Worm (Caenorhabditis elegans): Measurements from ENCODE around the gene F54B3.4.

DNA sequence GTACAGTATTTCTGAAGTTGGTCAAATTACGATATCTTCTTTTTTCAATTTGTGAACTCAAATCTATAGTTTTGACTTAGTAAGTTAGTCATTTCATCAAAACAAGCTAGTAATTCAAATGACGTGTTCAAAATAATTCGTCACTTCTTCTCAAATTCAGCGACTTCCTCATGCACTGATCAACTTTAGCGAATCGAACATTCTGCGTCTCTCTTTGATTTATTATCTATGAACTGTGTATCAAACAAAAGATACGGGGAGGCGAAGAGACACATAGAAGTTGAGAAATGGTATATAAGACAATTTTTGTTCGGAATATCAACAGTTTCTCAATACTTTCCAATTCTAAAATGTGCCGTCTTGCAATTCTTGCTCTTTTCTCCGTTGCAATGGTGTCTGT is 41.0 kb upstream of the F54B3.4 start, which contains the start of gene srlf-34:
- no peak for TF ChIP-seq tag-97 (GFP tag; IDR thresholded peaks at IDR 0.05)
- TF ChIP-seq nhr-42 (GFP tag; IDR thresholded peaks at IDR 0.05) = no peak
- no peak for TF ChIP-seq fkh-10 (GFP tag; optimal IDR thresholded peaks at IDR 0.05)
- no peak for TF ChIP-seq mes-2 (tag; optimal IDR thresholded peaks at IDR 0.05; ENCODE audit: poor library complexity, severe bottlenecking)
- no peak for TF ChIP-seq unc-130 (GFP tag; optimal IDR thresholded peaks at IDR 0.05)
- no peak for TF ChIP-seq nhr-76 (tag; optimal IDR thresholded peaks at IDR 0.05)
- TF ChIP-seq ceh-28 (tag; optimal IDR thresholded peaks at IDR 0.05) = no peak
- no peak for TF ChIP-seq spr-1 (tag; optimal IDR thresholded peaks at IDR 0.05)
- no peak for TF ChIP-seq ceh-82 (tag; optimal IDR thresholded peaks at IDR 0.05)
- TF ChIP-seq nhr-11 (tag; optimal IDR thresholded peaks at IDR 0.05) = no peak
- TF ChIP-seq ama-1 (optimal IDR thresholded peaks at IDR 0.05) = no peak
- TF ChIP-seq ceh-32 (tag; optimal IDR thresholded peaks at IDR 0.05; ENCODE audit: poor library complexity) = no peak
- no peak for TF ChIP-seq php-3 (GFP tag; IDR thresholded peaks at IDR 0.05)
